Fruit fly (Drosophila melanogaster) whole organism, embryonic: ENCODE data around the gene Spt7.
A peak's percentile ranks its signal among the peaks of the same experiment; 100 is the strongest.

Source experiments
- Atf6 ChIP-seq: fragments of 200-800 bp; sonication (Bioruptor generic); IDR thresholded peaks from 2 replicates; pipeline ENCODE4 v1.3.6; 2022; ENCODE audit warnings: missing biosample characterization, missing genetic modification characterization
- B-H2 ChIP-seq: fragments of 200-800 bp; sonication (Bioruptor generic); optimal IDR thresholded peaks from 2 replicates; lab custom pipeline; 2018; ENCODE audit warnings: missing biosample characterization, mild to moderate bottlenecking, missing genetic modification characterization
- CG10209 ChIP-seq: fragments of 200-800 bp; sonication (Bioruptor generic); optimal IDR thresholded peaks from 3 replicates; lab custom pipeline; 2017; ENCODE audit warnings: missing biosample characterization, mild to moderate bottlenecking, missing genetic modification characterization, missing genetic modification reagents
- CG11247 ChIP-seq: fragments of 200-800 bp; sonication (Bioruptor generic); IDR thresholded peaks from 2 replicates; pipeline ENCODE4 v1.3.6; 2022; ENCODE audit warnings: missing biosample characterization, missing genetic modification characterization
- CG11560 ChIP-seq: fragments of 200-800 bp; sonication (Bioruptor generic); IDR thresholded peaks from 3 replicates; pipeline ENCODE4 v1.3.6; 2022; ENCODE audit warnings: missing biosample characterization, missing genetic modification characterization
- CG11696 ChIP-seq: fragments of 200-800 bp; sonication (Bioruptor generic); IDR thresholded peaks from 2 replicates; pipeline ENCODE4 v1.3.6; 2022; ENCODE audit warnings: missing biosample characterization, missing genetic modification characterization
- CG13123 ChIP-seq: fragments of 200-800 bp; sonication (Bioruptor generic); optimal IDR thresholded peaks from 2 replicates; lab custom pipeline; 2016; ENCODE audit warnings: missing biosample characterization, missing genetic modification characterization
- CG13424 ChIP-seq: fragments of 200-800 bp; sonication (Bioruptor generic); optimal IDR thresholded peaks from 2 replicates; lab custom pipeline; 2019; ENCODE audit warnings: missing biosample characterization, mild to moderate bottlenecking, missing genetic modification characterization, moderate library complexity
- CG15601 ChIP-seq: fragments of 200-800 bp; sonication (Bioruptor generic); optimal IDR thresholded peaks from 3 replicates; lab custom pipeline; 2019; ENCODE audit warnings: missing biosample characterization, mild to moderate bottlenecking, missing genetic modification characterization, moderate library complexity
- CG17328 ChIP-seq: fragments of 200-800 bp; sonication (Bioruptor generic); IDR thresholded peaks from 2 replicates; pipeline ENCODE4 v1.3.6; 2022; ENCODE audit warnings: missing biosample characterization, missing genetic modification characterization
- CG17568 ChIP-seq: fragments of 200-800 bp; sonication (Bioruptor generic); optimal IDR thresholded peaks from 2 replicates; lab custom pipeline; 2018; ENCODE audit warnings: missing biosample characterization, mild to moderate bottlenecking, missing genetic modification characterization, moderate library complexity
- CG1792 ChIP-seq: fragments of 200-800 bp; sonication (Bioruptor generic); optimal IDR thresholded peaks from 2 replicates; lab custom pipeline; 2016; ENCODE audit warnings: missing biosample characterization, missing genetic modification characterization
- CG1832 ChIP-seq: fragments of 200-800 bp; sonication (Bioruptor generic); optimal IDR thresholded peaks from 2 replicates; lab custom pipeline; 2017; ENCODE audit warnings: missing biosample characterization, mild to moderate bottlenecking, missing genetic modification characterization, inconsistent platforms
- CG2678 ChIP-seq: fragments of 200-800 bp; sonication (Bioruptor generic); optimal IDR thresholded peaks from 3 replicates; lab custom pipeline; 2019; ENCODE audit warnings: missing biosample characterization, mild to moderate bottlenecking, missing genetic modification characterization, moderate library complexity
- CG30020 ChIP-seq: fragments of 200-800 bp; optimal IDR thresholded peaks from 2 replicates; lab custom pipeline; 2019; ENCODE audit warnings: missing biosample characterization, mild to moderate bottlenecking, missing genetic modification characterization, moderate library complexity
- CG4424 ChIP-seq: fragments of 200-800 bp; sonication (Bioruptor generic); optimal IDR thresholded peaks from 3 replicates; lab custom pipeline; 2016; ENCODE audit warnings: missing biosample characterization, missing genetic modification characterization
- Chrac-16 ChIP-seq: fragments of 200-800 bp; sonication (Bioruptor generic); optimal IDR thresholded peaks from 3 replicates; lab custom pipeline; 2016; ENCODE audit warnings: missing biosample characterization, missing genetic modification characterization
- D19B ChIP-seq: fragments of 200-800 bp; sonication (Bioruptor generic); optimal IDR thresholded peaks from 2 replicates; lab custom pipeline; 2017; ENCODE audit warnings: missing biosample characterization, mild to moderate bottlenecking, missing genetic modification characterization
- E2f1 ChIP-seq: fragments of 200-800 bp; sonication (Bioruptor generic); IDR thresholded peaks from 2 replicates; pipeline ENCODE4 v1.3.6; 2022; ENCODE audit warnings: missing biosample characterization, missing genetic modification characterization
- HLH3B ChIP-seq: fragments of 200-800 bp; sonication (Bioruptor generic); IDR thresholded peaks from 2 replicates; pipeline ENCODE4 v1.3.6; 2022; ENCODE audit warnings: missing biosample characterization, missing genetic modification characterization
- HLHmδ ChIP-seq: fragments of 200-800 bp; sonication (Bioruptor generic); optimal IDR thresholded peaks from 2 replicates; lab custom pipeline; 2018; ENCODE audit warnings: missing biosample characterization, mild to moderate bottlenecking, missing genetic modification characterization, moderate library complexity
- Hand ChIP-seq: fragments of 200-800 bp; sonication (Bioruptor generic); optimal IDR thresholded peaks from 2 replicates; lab custom pipeline; 2017; ENCODE audit warnings: mild to moderate bottlenecking, missing biosample characterization, missing genetic modification reagents, missing genetic modification characterization
- Lpt ChIP-seq: fragments of >200 bp; optimal IDR thresholded peaks from 2 replicates; lab custom pipeline; 2018; ENCODE audit warnings: missing biosample characterization, missing genetic modification characterization
- Mad ChIP-seq: fragments of 200-800 bp; sonication (Bioruptor generic); optimal IDR thresholded peaks from 2 replicates; lab custom pipeline; 2016; ENCODE audit warnings: missing biosample characterization, missing genetic modification characterization
- NK7.1 ChIP-seq: fragments of 200-800 bp; sonication (Bioruptor generic); optimal IDR thresholded peaks from 3 replicates; lab custom pipeline; 2016; ENCODE audit warnings: missing biosample characterization, missing genetic modification characterization
- Opbp ChIP-seq: fragments of 200-800 bp; sonication (Bioruptor generic); IDR thresholded peaks from 3 replicates; pipeline ENCODE4 v1.3.6; 2022; ENCODE audit warnings: missing biosample characterization, missing genetic modification characterization; ENCODE audit not compliant: partially characterized antibody
- Ssrp ChIP-seq: fragments of 200-800 bp; sonication (Bioruptor generic); optimal IDR thresholded peaks from 2 replicates; lab custom pipeline; 2018; ENCODE audit warnings: missing biosample characterization, mild to moderate bottlenecking, missing genetic modification characterization, moderate library complexity
- TFAM ChIP-seq: fragments of 200-800 bp; sonication (Bioruptor generic); optimal IDR thresholded peaks from 2 replicates; lab custom pipeline; 2017; ENCODE audit warnings: missing biosample characterization, missing genetic modification characterization, inconsistent platforms
- Xrp1 ChIP-seq: fragments of 200-800 bp; sonication (Bioruptor generic); IDR thresholded peaks from 2 replicates; pipeline ENCODE4 v1.3.6; 2022; ENCODE audit warnings: missing biosample characterization, missing genetic modification characterization
- az2 ChIP-seq: fragments of 200-800 bp; sonication (Bioruptor generic); optimal IDR thresholded peaks from 3 replicates; lab custom pipeline; 2016; ENCODE audit warnings: missing biosample characterization, missing genetic modification characterization
- cg ChIP-seq: fragments of 200-800 bp; sonication (Bioruptor generic); optimal IDR thresholded peaks from 3 replicates; lab custom pipeline; 2019; ENCODE audit warnings: missing biosample characterization, mild to moderate bottlenecking, missing genetic modification characterization, moderate library complexity
- ci ChIP-seq: fragments of 200-800 bp; sonication (Bioruptor generic); IDR thresholded peaks from 3 replicates; pipeline ENCODE4 v1.3.6; 2022; ENCODE audit warnings: missing biosample characterization, missing genetic modification characterization
- grn ChIP-seq: fragments of 200-800 bp; sonication (Bioruptor generic); optimal IDR thresholded peaks from 3 replicates; lab custom pipeline; 2017; ENCODE audit warnings: missing biosample characterization, missing genetic modification characterization
- hth ChIP-seq: fragments of >200 bp; optimal IDR thresholded peaks from 2 replicates; lab custom pipeline; 2017; ENCODE audit warnings: inconsistent platforms
- lab ChIP-seq: fragments of 200-800 bp; sonication (Bioruptor generic); optimal IDR thresholded peaks from 3 replicates; lab custom pipeline; 2017; ENCODE audit warnings: missing biosample characterization, missing genetic modification characterization, mild to moderate bottlenecking, moderate library complexity, missing genetic modification reagents
- luna ChIP-seq: fragments of 200-800 bp; sonication (Bioruptor generic); optimal IDR thresholded peaks from 2 replicates; lab custom pipeline; 2016; ENCODE audit warnings: missing biosample characterization, missing genetic modification characterization
- pzg ChIP-seq: fragments of 200-800 bp; sonication (Bioruptor generic); optimal IDR thresholded peaks from 3 replicates; lab custom pipeline; 2018; ENCODE audit warnings: missing biosample characterization, mild to moderate bottlenecking, missing genetic modification characterization, moderate library complexity
- sc ChIP-seq, 3 experiments: fragments of >200 bp in 2 of 3; fragments of 200-800 bp in 1 of 3; sonication (Bioruptor generic) in 1 of 3; optimal IDR thresholded peaks; 2 replicates in 2 of 3; 3 replicates in 1 of 3; lab custom pipeline; 2017; ENCODE audit warnings: mild to moderate bottlenecking in 1 of 3, missing biosample characterization in 1 of 3, missing genetic modification characterization in 1 of 3, missing genetic modification reagents in 1 of 3
- sens ChIP-seq: fragments of 200-800 bp; sonication (Bioruptor generic); peaks from one replicate; lab custom pipeline; 2016; ENCODE audit warnings: missing biosample characterization, missing genetic modification characterization
- shn ChIP-seq: fragments of 200-800 bp; sonication (Bioruptor generic); optimal IDR thresholded peaks from 3 replicates; lab custom pipeline; 2016; ENCODE audit warnings: missing biosample characterization, missing genetic modification characterization
- slou ChIP-seq: fragments of 200-800 bp; sonication (Bioruptor generic); optimal IDR thresholded peaks from 3 replicates; lab custom pipeline; 2016; ENCODE audit warnings: missing biosample characterization, missing genetic modification characterization
- sr ChIP-seq: fragments of 200-800 bp; sonication (Bioruptor generic); IDR thresholded peaks from 3 replicates; pipeline ENCODE4 v1.3.6; 2022; ENCODE audit warnings: missing biosample characterization, missing genetic modification characterization
- sug ChIP-seq: fragments of 200-800 bp; optimal IDR thresholded peaks from 2 replicates; lab custom pipeline; 2019; ENCODE audit warnings: missing biosample characterization, mild to moderate bottlenecking, missing genetic modification characterization, moderate library complexity
- tgo ChIP-seq: fragments of 200-800 bp; sonication (Bioruptor generic); IDR thresholded peaks from 3 replicates; pipeline ENCODE4 v1.3.6; 2022; ENCODE audit warnings: missing biosample characterization, missing genetic modification characterization
- tna ChIP-seq: fragments of 200-800 bp; sonication (Bioruptor generic); IDR thresholded peaks from 2 replicates; pipeline ENCODE4 v1.3.6; 2022; ENCODE audit warnings: missing biosample characterization, missing genetic modification characterization; ENCODE audit not compliant: partially characterized antibody
- tup ChIP-seq: fragments of 200-800 bp; sonication (Bioruptor generic); optimal IDR thresholded peaks from 2 replicates; lab custom pipeline; 2016; ENCODE audit warnings: missing biosample characterization, mild to moderate bottlenecking, missing genetic modification characterization, moderate library complexity
- vnd ChIP-seq: fragments of 200-800 bp; sonication (Bioruptor generic); IDR thresholded peaks from 3 replicates; pipeline ENCODE4 v1.3.6; 2022; ENCODE audit warnings: missing biosample characterization, missing genetic modification characterization; ENCODE audit not compliant: partially characterized antibody
- yki ChIP-seq: fragments of >200 bp; optimal IDR thresholded peaks from 3 replicates; lab custom pipeline; 2018
- zen ChIP-seq: fragments of 200-800 bp; sonication (Bioruptor generic); optimal IDR thresholded peaks from 3 replicates; lab custom pipeline; 2018; ENCODE audit warnings: missing biosample characterization, mild to moderate bottlenecking, missing genetic modification characterization, moderate library complexity

Gene Spt7

DNA sequence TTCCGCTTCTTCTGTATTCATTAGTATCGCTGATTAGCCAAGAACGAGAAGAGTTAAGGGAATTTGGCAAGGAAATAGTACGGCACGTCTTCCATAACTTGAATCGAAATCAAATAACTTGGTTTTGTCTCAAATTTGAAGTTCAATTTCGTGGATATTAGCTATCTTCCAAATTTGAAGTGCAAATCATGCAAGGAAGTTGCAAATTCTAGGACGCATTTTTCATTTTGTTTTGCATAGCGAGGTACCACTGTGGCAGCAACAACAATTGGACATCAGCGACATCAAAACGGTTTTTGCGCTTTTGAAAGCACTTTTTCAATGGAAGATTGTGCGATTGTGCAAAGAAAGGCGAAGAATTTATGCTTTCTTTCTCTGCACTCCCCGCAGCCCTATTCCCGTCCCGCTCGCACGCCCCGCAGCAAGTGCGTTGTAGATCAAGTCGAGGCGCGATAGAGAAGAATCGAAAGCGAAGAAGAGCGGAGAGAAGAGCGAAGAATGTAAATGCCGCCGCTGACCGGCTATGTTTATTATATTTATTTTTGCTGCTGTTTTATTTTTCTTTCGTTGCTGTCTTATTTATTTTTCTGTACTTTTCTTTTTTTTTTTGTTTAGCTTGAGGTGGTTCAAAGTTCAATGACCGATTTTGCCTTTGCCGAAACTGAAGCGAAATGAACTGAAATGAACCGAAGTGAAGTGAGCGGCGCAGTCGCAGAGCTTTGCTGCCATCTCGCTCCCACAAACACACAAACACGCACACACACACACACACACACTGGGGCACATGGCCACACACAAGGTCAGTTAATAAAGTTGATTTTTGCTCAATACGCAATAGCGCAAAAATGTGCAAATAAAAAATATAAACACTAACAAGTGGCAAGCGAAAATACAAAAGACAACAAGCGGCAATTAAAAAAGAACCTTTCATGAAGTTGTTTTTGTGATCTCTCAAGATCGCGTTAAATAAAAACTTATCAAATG is 31.2 kb downstream of the Spt7 start (continued):
- TF ChIP-seq E2f1 (GFP tag; lab: Robert Waterston, UW): 0 out of 2 replicates have a peak, but pooled peaks have one; percentile 8
- no peak for TF ChIP-seq grn (GFP tag; lab: Kevin White, UChicago)
- no peak for TF ChIP-seq yki (lab: Kevin White, UChicago)
- TF ChIP-seq B-H2 (GFP tag; lab: Kevin White, UChicago): no peak
- no peak for TF ChIP-seq vnd (GFP tag; lab: Robert Waterston, UW)
- TF ChIP-seq sens (GFP tag; lab: Kevin White, UChicago): peak; percentile 55
- no peak for TF ChIP-seq tgo
- no peak for TF ChIP-seq TFAM
- TF ChIP-seq CG13123 (GFP tag; lab: Kevin White, UChicago): no peak
- no peak for TF ChIP-seq Opbp
- peak; percentile 33 for TF ChIP-seq CG4424 (GFP tag; lab: Kevin White, UChicago)
- TF ChIP-seq zen (tag; lab: Kevin White, UChicago): no peak
- peak; percentile 49 for TF ChIP-seq CG10209 (GFP tag; lab: Kevin White, UChicago)
- TF ChIP-seq CG2678 (tag; lab: Kevin White, UChicago): peak; percentile 73
- no peak for TF ChIP-seq Hand (GFP tag; lab: Kevin White, UChicago)
- no peak for TF ChIP-seq ci
- TF ChIP-seq CG17568 (GFP tag; lab: Kevin White, UChicago): no peak
- no peak for TF ChIP-seq tna (GFP tag; lab: Robert Waterston, UW)
- no peak for TF ChIP-seq Lpt (GFP tag; lab: Kevin White, UChicago)
- no peak for TF ChIP-seq NK7.1 (GFP tag; lab: Kevin White, UChicago)
- no peak for TF ChIP-seq CG15601 (tag; lab: Kevin White, UChicago)
- peak; percentile 46 for TF ChIP-seq Chrac-16 (GFP tag; lab: Kevin White, UChicago)
- TF ChIP-seq Ssrp: no peak
- no peak for TF ChIP-seq slou (GFP tag; lab: Kevin White, UChicago)
- TF ChIP-seq pzg (GFP tag; lab: Kevin White, UChicago): no peak
- peak; percentile 27 for TF ChIP-seq CG1832 (GFP tag; lab: Kevin White, UChicago)
- peak; percentile 0 for TF ChIP-seq sug
- peak; percentile 24 for TF ChIP-seq shn (GFP tag; lab: Kevin White, UChicago)
- TF ChIP-seq az2 (GFP tag; lab: Kevin White, UChicago): peak; percentile 26
- peak; percentile 35; the same call in 1 of the 2 replicates for TF ChIP-seq HLH3B (GFP tag; lab: Robert Waterston, UW)
- TF ChIP-seq Xrp1: no peak
- no peak for TF ChIP-seq CG1792
- TF ChIP-seq HLHmδ (GFP tag; lab: Kevin White, UChicago): no peak
- TF ChIP-seq lab (GFP tag; lab: Kevin White, UChicago): peak; percentile 76
- peak; percentile 44; the same call in 1 of the 2 replicates for TF ChIP-seq CG11247 (GFP tag; lab: Robert Waterston, UW)
- no peak for TF ChIP-seq Mad (GFP tag; lab: Kevin White, UChicago)
- TF ChIP-seq hth (lab: Kevin White, UChicago): no peak
- no peak for TF ChIP-seq luna
- no peak for TF ChIP-seq CG30020 (tag; lab: Kevin White, UChicago)
- 0 out of 2 replicates have a peak, but pooled peaks have one; percentile 21 for TF ChIP-seq CG17328 (GFP tag; lab: Robert Waterston, UW)
- no peak for TF ChIP-seq CG11696 (GFP tag; lab: Robert Waterston, UW)
- no peak for TF ChIP-seq sr (GFP tag; lab: Robert Waterston, UW)
- TF ChIP-seq sc (optimal IDR thresholded peaks at IDR 0.05; lab: Kevin White, UChicago): no peak
- no peak for TF ChIP-seq sc (GFP tag; optimal IDR thresholded peaks at IDR 0.05; lab: Kevin White, UChicago)
- TF ChIP-seq CG11560: no peak
- TF ChIP-seq Atf6 (GFP tag; lab: Robert Waterston, UW): peak; percentile 61; the same call in 1 of the 2 replicates
- TF ChIP-seq cg (GFP tag; lab: Kevin White, UChicago): peak; percentile 44
- TF ChIP-seq CG13424: peak; percentile 57
- peak; percentile 48 for TF ChIP-seq D19B (GFP tag; lab: Kevin White, UChicago)
- no peak for TF ChIP-seq tup (GFP tag; lab: Kevin White, UChicago)
